Worm (Caenorhabditis elegans) whole organism, young adult: Measurements from ENCODE around the gene ral-1.

Experiments
- ama-1 ChIP-seq, 3 experiments: fragments of 150-350 bp in 1 of 3; sonication (generic microtip) in 2 of 3; optimal IDR thresholded peaks; 2 replicates each; lab custom pipeline; 2014 to 2018; ENCODE audit warnings: missing biosample characterization in 2 of 3, missing genetic modification characterization in 2 of 3, missing genetic modification reagents in 2 of 3
- madf-8 ChIP-seq: fragments of 200-800 bp; sonication (Bioruptor generic); conservative IDR thresholded peaks from 2 replicates; pipeline ENCODE4 v1.3.6; 2022; ENCODE audit warnings: missing genetic modification reagents, missing genetic modification characterization, missing compliant biosample characterization
- pbrm-1 ChIP-seq: fragments of 200-800 bp; sonication (Bioruptor generic); IDR thresholded peaks from 2 replicates; pipeline ENCODE4 v1.3.6; 2022; ENCODE audit warnings: missing genetic modification reagents, missing genetic modification characterization, missing compliant biosample characterization
- rpc-1 ChIP-seq, 2 experiments: fragments of 150-350 bp in 1 of 2; sonication (generic microtip) in 1 of 2; optimal IDR thresholded peaks; 2 replicates each; lab custom pipeline; 2014 to 2018; ENCODE audit warnings: missing biosample characterization in 1 of 2, missing genetic modification characterization in 1 of 2, missing genetic modification reagents in 1 of 2, missing genotype in 1 of 2
- ztf-26 ChIP-seq: sonication (generic microtip); optimal IDR thresholded peaks from 2 replicates; lab custom pipeline; 2017; ENCODE audit warnings: missing genetic modification characterization, missing compliant biosample characterization

DNA sequence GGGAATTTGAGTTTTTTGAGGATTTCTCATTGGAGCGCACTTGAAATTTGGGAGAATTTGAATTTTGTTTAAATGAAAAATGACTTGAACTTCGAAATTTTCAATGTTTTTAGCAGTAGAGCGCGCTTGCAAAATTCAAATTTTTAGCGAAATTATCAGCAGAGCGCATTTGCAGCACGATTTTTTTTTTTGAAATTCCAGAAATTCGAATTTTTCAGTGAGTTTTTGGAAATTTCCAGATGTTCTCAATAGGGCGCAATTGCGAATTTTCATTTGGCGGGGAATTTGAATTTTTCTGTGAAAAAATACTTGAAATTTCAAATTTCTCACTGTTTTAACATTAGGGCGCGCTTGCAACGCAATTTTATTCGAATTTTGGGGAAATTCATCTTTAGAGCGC is 20.7 kb downstream of the ral-1 start:
- TF ChIP-seq ztf-26 (tag; lab: Kevin White, UChicago) (no peak), madf-8 (GFP tag; lab: Robert Waterston, UW) (no peak), ama-1 (optimal IDR thresholded peaks at IDR 0.05; lab: Kevin White, UChicago) (no peak), ama-1 (GFP tag; optimal IDR thresholded peaks at IDR 0.05; lab: Kevin White, UChicago) (no peak), rpc-1 (optimal IDR thresholded peaks at IDR 0.05; lab: Kevin White, UChicago) (no peak), rpc-1 (tag; optimal IDR thresholded peaks at IDR 0.05; lab: Kevin White, UChicago) (no peak), pbrm-1 (no peak)
